Worm (Caenorhabditis elegans) whole organism, L3 larva: ENCODE data around the gene pei-1.

ENCODE experiments used
- ZK546.5 ChIP-seq: sonication (generic microtip); optimal IDR thresholded peaks from 2 replicates; lab custom pipeline; 2017; ENCODE audit warnings: missing biosample characterization, missing genetic modification characterization
- aly-2 ChIP-seq: fragments of 150-350 bp; optimal IDR thresholded peaks from 2 replicates; lab custom pipeline; 2014; ENCODE audit warnings: missing biosample characterization, missing genetic modification characterization
- ceh-28 ChIP-seq: fragments of 150-350 bp; optimal IDR thresholded peaks from 2 replicates; lab custom pipeline; 2014; ENCODE audit warnings: missing biosample characterization, missing genetic modification reagents, missing genetic modification characterization
- ceh-82 ChIP-seq: fragments of 150-350 bp; optimal IDR thresholded peaks from 2 replicates; lab custom pipeline; 2014; ENCODE audit warnings: missing biosample characterization, missing genetic modification characterization
- daf-12 ChIP-seq: fragments of 150-350 bp; optimal IDR thresholded peaks from 2 replicates; lab custom pipeline; 2014; ENCODE audit warnings: missing biosample characterization, missing genetic modification reagents, missing genetic modification characterization
- egl-27 ChIP-seq: sonication (generic microtip); optimal IDR thresholded peaks from 4 replicates; lab custom pipeline; 2017; ENCODE audit warnings: missing biosample characterization, missing genetic modification reagents, missing genetic modification characterization
- elt-1 ChIP-seq: fragments of 150-350 bp; optimal IDR thresholded peaks from 2 replicates; lab custom pipeline; 2014; ENCODE audit warnings: missing biosample characterization, missing genetic modification characterization
- elt-2 ChIP-seq: sonication (generic microtip); optimal IDR thresholded peaks from 2 replicates; lab custom pipeline; 2016; ENCODE audit warnings: missing genetic modification reagents, mild to moderate bottlenecking, missing genetic modification characterization, missing compliant biosample characterization
- elt-3 ChIP-seq, 3 experiments: fragments of 150-350 bp in 1 of 3; sonication (generic microtip) in 2 of 3; optimal IDR thresholded peaks; 2 replicates in 2 of 3; 4 replicates in 1 of 3; lab custom pipeline; 2014 to 2017; ENCODE audit warnings: missing biosample characterization in 3 of 3, missing genetic modification characterization in 3 of 3
- fkh-10 ChIP-seq: sonication (generic microtip); optimal IDR thresholded peaks from 2 replicates; lab custom pipeline; 2017; ENCODE audit warnings: missing biosample characterization, missing genetic modification reagents, missing genetic modification characterization
- hmg-11 ChIP-seq: sonication (generic microtip); optimal IDR thresholded peaks from 2 replicates; lab custom pipeline; 2016; ENCODE audit warnings: missing genetic modification characterization, missing compliant biosample characterization
- jun-1 ChIP-seq: fragments of 150-350 bp; optimal IDR thresholded peaks from 2 replicates; lab custom pipeline; 2014; ENCODE audit warnings: missing biosample characterization, missing genetic modification reagents, missing genetic modification characterization
- lin-39 ChIP-seq: fragments of 150-350 bp; optimal IDR thresholded peaks from 2 replicates; lab custom pipeline; 2018; ENCODE audit warnings: missing biosample characterization, missing genetic modification reagents, missing genetic modification characterization
- lsy-12 ChIP-seq: sonication (generic microtip); optimal IDR thresholded peaks from 2 replicates; lab custom pipeline; 2016; ENCODE audit warnings: mild to moderate bottlenecking, missing genetic modification characterization, missing compliant biosample characterization
- mdl-1 ChIP-seq: fragments of 150-350 bp; optimal IDR thresholded peaks from 2 replicates; lab custom pipeline; 2014; ENCODE audit warnings: missing biosample characterization, missing genetic modification characterization
- mml-1 ChIP-seq: fragments of 150-350 bp; sonication (generic microtip); optimal IDR thresholded peaks from 3 replicates; lab custom pipeline; 2014; ENCODE audit warnings: missing biosample characterization, missing genetic modification characterization
- nhr-11 ChIP-seq: fragments of 150-350 bp; optimal IDR thresholded peaks from 2 replicates; lab custom pipeline; 2014; ENCODE audit warnings: missing biosample characterization, missing genetic modification characterization
- nhr-23 ChIP-seq: fragments of 150-350 bp; optimal IDR thresholded peaks from 2 replicates; lab custom pipeline; 2014; ENCODE audit warnings: missing biosample characterization, missing genetic modification reagents, missing genetic modification characterization
- nhr-237 ChIP-seq: fragments of 150-350 bp; optimal IDR thresholded peaks from 2 replicates; lab custom pipeline; 2014; ENCODE audit warnings: missing biosample characterization, missing genetic modification characterization
- nhr-25 ChIP-seq: sonication (generic microtip); optimal IDR thresholded peaks from 2 replicates; lab custom pipeline; 2017; ENCODE audit warnings: missing biosample characterization, missing genetic modification characterization
- nhr-28 ChIP-seq: fragments of 150-350 bp; optimal IDR thresholded peaks from 2 replicates; lab custom pipeline; 2014; ENCODE audit warnings: missing biosample characterization, missing genetic modification characterization
- nhr-43 ChIP-seq: sonication (generic microtip); optimal IDR thresholded peaks from 2 replicates; lab custom pipeline; 2016; ENCODE audit warnings: mild to moderate bottlenecking, missing genetic modification characterization, missing compliant biosample characterization; ENCODE audit not compliant: poor library complexity, severe bottlenecking
- nhr-67 ChIP-seq: fragments of 150-350 bp; optimal IDR thresholded peaks from 2 replicates; lab custom pipeline; 2014; ENCODE audit warnings: missing biosample characterization, missing genetic modification characterization
- nhr-77 ChIP-seq: fragments of 150-350 bp; optimal IDR thresholded peaks from 2 replicates; lab custom pipeline; 2014; ENCODE audit warnings: missing biosample characterization, missing genetic modification characterization
- pha-4 ChIP-seq: fragments of 150-350 bp; optimal IDR thresholded peaks from 2 replicates; lab custom pipeline; 2014; ENCODE audit warnings: missing biosample characterization, missing genetic modification reagents, missing genetic modification characterization
- skn-1 ChIP-seq: fragments of 150-350 bp; optimal IDR thresholded peaks from 2 replicates; lab custom pipeline; 2014; ENCODE audit warnings: missing biosample characterization, missing genetic modification characterization
- snpc-4 ChIP-seq: fragments of 150-350 bp; optimal IDR thresholded peaks from 2 replicates; lab custom pipeline; 2014; ENCODE audit warnings: missing biosample characterization, missing genetic modification characterization
- unc-39 ChIP-seq: sonication (generic microtip); optimal IDR thresholded peaks from 4 replicates; lab custom pipeline; 2017; ENCODE audit warnings: missing biosample characterization, missing genetic modification characterization
- unc-62 ChIP-seq: fragments of 150-350 bp; sonication (generic microtip); optimal IDR thresholded peaks from 4 replicates; lab custom pipeline; 2014; ENCODE audit warnings: missing biosample characterization, missing genetic modification reagents, missing genetic modification characterization
- zag-1 ChIP-seq: fragments of 150-350 bp; optimal IDR thresholded peaks from 2 replicates; lab custom pipeline; 2014; ENCODE audit warnings: missing biosample characterization, missing genetic modification characterization
- ztf-11 ChIP-seq: fragments of 150-350 bp; optimal IDR thresholded peaks from 2 replicates; lab custom pipeline; 2014; ENCODE audit warnings: missing biosample characterization, missing genetic modification characterization
- ztf-4 ChIP-seq: fragments of 150-350 bp; optimal IDR thresholded peaks from 2 replicates; lab custom pipeline; 2014; ENCODE audit warnings: missing biosample characterization, missing genetic modification characterization

pei-1 gene

ce11 chrIV:9580021-9580420 lies 12.3 kb downstream of the pei-1 start, which contains the start of gene npr-2:
Gene npr-2, minus strand, starts transcription at chrIV:9580121.
- TF ChIP-seq nhr-11 (tag; lab: Kevin White, UChicago) (no peak), skn-1 (no peak), pha-4 (tag; lab: Kevin White, UChicago) (no peak), nhr-25 (tag; lab: Kevin White, UChicago) (no peak)

- TF ChIP-seq aly-2: no peak
- no peak for TF ChIP-seq ZK546.5 (tag; lab: Kevin White, UChicago)
- TF ChIP-seq zag-1: no peak
- no peak for TF ChIP-seq jun-1
- no peak for TF ChIP-seq mml-1
- TF ChIP-seq snpc-4 (tag; lab: Kevin White, UChicago): no peak
- TF ChIP-seq ceh-82 (tag; lab: Kevin White, UChicago): no peak
- no peak for TF ChIP-seq unc-62 (GFP tag; lab: Kevin White, UChicago)
- no peak for TF ChIP-seq lin-39 (tag; lab: Kevin White, UChicago)
- no peak for TF ChIP-seq nhr-43 (tag; lab: Kevin White, UChicago)
- no peak for TF ChIP-seq nhr-67 (tag; lab: Kevin White, UChicago)
- no peak for TF ChIP-seq lsy-12 (tag; lab: Kevin White, UChicago)
- TF ChIP-seq pha-4 (tag; lab: Kevin White, UChicago): no peak
Observed at ce11 chrIV:9566505-9566904, 25.8 kb downstream of the pei-1 start, which contains the start of gene lron-14. Gene lron-14, minus strand, starts transcription at chrIV:9566605.

ce11 chrIV:9563529-9564376 lies 28.6 kb downstream of the pei-1 start:
- no peak for TF ChIP-seq nhr-77

ce11 chrIV:9563079-9563478 lies 29.2 kb downstream of the pei-1 start, which contains the start of gene col-122:
Gene col-122, plus strand, starts transcription at chrIV:9563379.
- no peak for TF ChIP-seq elt-3 (tag; optimal IDR thresholded peaks at IDR 0.05; lab: Kevin White, UChicago)
- TF ChIP-seq nhr-237 (tag; lab: Kevin White, UChicago): no peak
- no peak for TF ChIP-seq egl-27 (tag; lab: Kevin White, UChicago)
- TF ChIP-seq, all 47 proteins: peak for 0

- TF ChIP-seq unc-39 (tag; lab: Kevin White, UChicago) (no peak), nhr-23 (tag; lab: Kevin White, UChicago) (no peak), nhr-28 (no peak), hmg-11 (tag; lab: Kevin White, UChicago) (no peak), elt-1 (tag; lab: Kevin White, UChicago) (no peak), elt-2 (tag; lab: Kevin White, UChicago) (no peak), mdl-1 (tag; lab: Kevin White, UChicago) (no peak), pha-4 (tag; lab: Kevin White, UChicago) (no peak), daf-12 (no peak), ztf-11 (no peak), egl-27 (tag; lab: Kevin White, UChicago) (no peak), ceh-28 (tag; lab: Kevin White, UChicago) (no peak), fkh-10 (GFP tag; lab: Kevin White, UChicago) (no peak), nhr-67 (tag; lab: Kevin White, UChicago) (no peak), skn-1 (no peak), jun-1 (no peak), nhr-11 (tag; lab: Kevin White, UChicago) (no peak), snpc-4 (tag; lab: Kevin White, UChicago) (no peak), ztf-4 (tag; lab: Kevin White, UChicago) (no peak), elt-3 (tag; optimal IDR thresholded peaks at IDR 0.05; lab: Kevin White, UChicago) (no peak)
Observed at ce11 chrIV:9545986-9546385, 46.3 kb downstream of the pei-1 start, which contains the start of gene T05A1.5. Gene T05A1.5, plus strand, starts transcription at chrIV:9546286.
